Fruit fly (Drosophila melanogaster): Measurements from ENCODE around the gene CG2059.

The CG2059 gene

dm6 chrX:7285995-7286985 is at the start of gene CG2059:
Gene CG2059, plus strand, starts transcription at chrX:7286358.
- no peak for TF ChIP-seq Myc (optimal IDR thresholded peaks at IDR 0.05)
- TF ChIP-seq insv (optimal IDR thresholded peaks at IDR 0.05), result no peak
- no peak for TF ChIP-seq psq (optimal IDR thresholded peaks at IDR 0.05)
- no peak for TF ChIP-seq h (optimal IDR thresholded peaks at IDR 0.05)
- TF ChIP-seq Sin3A (optimal IDR thresholded peaks at IDR 0.05), result no peak
- no peak for TF ChIP-seq ttk (optimal IDR thresholded peaks at IDR 0.05)

- TF ChIP-seq Myc (optimal IDR thresholded peaks at IDR 0.05) (no peak), insv (optimal IDR thresholded peaks at IDR 0.05) (no peak), ttk (optimal IDR thresholded peaks at IDR 0.05) (no peak), psq (optimal IDR thresholded peaks at IDR 0.05) (no peak), Sin3A (optimal IDR thresholded peaks at IDR 0.05) (no peak), h (optimal IDR thresholded peaks at IDR 0.05) (no peak)
These were observed 44.1 kb upstream of the CG2059 start for dm6 chrX:7241985-7242627.

dm6 chrX:7246070-7246469 is 40.1 kb upstream of the CG2059 start:
- TF ChIP-seq ttk (optimal IDR thresholded peaks at IDR 0.05) (no peak), Myc (optimal IDR thresholded peaks at IDR 0.05) (no peak), h (optimal IDR thresholded peaks at IDR 0.05) (no peak), insv (optimal IDR thresholded peaks at IDR 0.05) (no peak), Sin3A (optimal IDR thresholded peaks at IDR 0.05) (no peak), psq (optimal IDR thresholded peaks at IDR 0.05) (no peak)

dm6 chrX:7252468-7252867 is 33.7 kb upstream of the CG2059 start:
- no peak for TF ChIP-seq psq (optimal IDR thresholded peaks at IDR 0.05)
- TF ChIP-seq Sin3A (optimal IDR thresholded peaks at IDR 0.05), result no peak
- TF ChIP-seq h (optimal IDR thresholded peaks at IDR 0.05), result no peak
- no peak for TF ChIP-seq ttk (optimal IDR thresholded peaks at IDR 0.05)
- no peak for TF ChIP-seq insv (optimal IDR thresholded peaks at IDR 0.05)
- TF ChIP-seq Myc (optimal IDR thresholded peaks at IDR 0.05), result no peak

dm6 chrX:7255153-7255552 is 31.0 kb upstream of the CG2059 start:
- no peak for TF ChIP-seq insv (optimal IDR thresholded peaks at IDR 0.05)
- no peak for TF ChIP-seq psq (optimal IDR thresholded peaks at IDR 0.05)
- no peak for TF ChIP-seq Sin3A (optimal IDR thresholded peaks at IDR 0.05)
- no peak for TF ChIP-seq Myc (optimal IDR thresholded peaks at IDR 0.05)
- no peak for TF ChIP-seq h (optimal IDR thresholded peaks at IDR 0.05)
- no peak for TF ChIP-seq ttk (optimal IDR thresholded peaks at IDR 0.05)

- TF ChIP-seq psq (optimal IDR thresholded peaks at IDR 0.05), result no peak
- no peak for TF ChIP-seq ttk (optimal IDR thresholded peaks at IDR 0.05)
- TF ChIP-seq h (optimal IDR thresholded peaks at IDR 0.05), result no peak
- no peak for TF ChIP-seq Sin3A (optimal IDR thresholded peaks at IDR 0.05)
- no peak for TF ChIP-seq Myc (optimal IDR thresholded peaks at IDR 0.05)
- TF ChIP-seq insv (optimal IDR thresholded peaks at IDR 0.05), result no peak
These were observed 19.6 kb upstream of the CG2059 start, which contains the start of gene CG1958 for dm6 chrX:7266604-7267003. Gene CG1958, plus strand, starts transcription at chrX:7266904.

dm6 chrX:7271376-7272015 is 14.7 kb upstream of the CG2059 start:
- TF ChIP-seq ttk (optimal IDR thresholded peaks at IDR 0.05), result no peak

dm6 chrX:7277038-7277437 is 9.1 kb upstream of the CG2059 start:
- TF ChIP-seq Sin3A (optimal IDR thresholded peaks at IDR 0.05) (no peak), Myc (optimal IDR thresholded peaks at IDR 0.05) (no peak), psq (optimal IDR thresholded peaks at IDR 0.05) (no peak), ttk (optimal IDR thresholded peaks at IDR 0.05) (no peak), insv (optimal IDR thresholded peaks at IDR 0.05) (no peak), h (optimal IDR thresholded peaks at IDR 0.05) (no peak)

dm6 chrX:7284964-7285363 is 1.2 kb upstream of the CG2059 start:
- TF ChIP-seq insv (optimal IDR thresholded peaks at IDR 0.05), result no peak
- no peak for TF ChIP-seq psq (optimal IDR thresholded peaks at IDR 0.05)
- TF ChIP-seq h (optimal IDR thresholded peaks at IDR 0.05), result no peak
- no peak for TF ChIP-seq Sin3A (optimal IDR thresholded peaks at IDR 0.05)
- no peak for TF ChIP-seq Myc (optimal IDR thresholded peaks at IDR 0.05)
- no peak for TF ChIP-seq ttk (optimal IDR thresholded peaks at IDR 0.05)

- TF ChIP-seq Sin3A (optimal IDR thresholded peaks at IDR 0.05) (no peak), h (optimal IDR thresholded peaks at IDR 0.05) (no peak), insv (optimal IDR thresholded peaks at IDR 0.05) (no peak), psq (optimal IDR thresholded peaks at IDR 0.05) (no peak), ttk (optimal IDR thresholded peaks at IDR 0.05) (no peak), Myc (optimal IDR thresholded peaks at IDR 0.05) (no peak)
These were observed 748 bp upstream of the CG2059 start for dm6 chrX:7285410-7285809.

dm6 chrX:7290811-7291515 is 4.8 kb downstream of the CG2059 start, which contains the start of gene unc-119:
Gene unc-119, minus strand, starts transcription at chrX:7291298.
- TF ChIP-seq h (optimal IDR thresholded peaks at IDR 0.05) (no peak), Sin3A (optimal IDR thresholded peaks at IDR 0.05) (no peak), psq (optimal IDR thresholded peaks at IDR 0.05) (no peak), Myc (optimal IDR thresholded peaks at IDR 0.05) (no peak), insv (optimal IDR thresholded peaks at IDR 0.05) (no peak), ttk (optimal IDR thresholded peaks at IDR 0.05) (no peak)
